Fruit fly (Drosophila melanogaster): ENCODE data around the gene Orc5.

Orc5 gene

dm6 chr2L:13833058-13833457, 3.4 kb downstream of the Orc5 start, which contains the start of the genes GatC, PolG2 and Polr2C (continued):
- peak; percentile 78; the same call in 2 of the 3 replicates for TF ChIP-seq mld (GFP tag; IDR thresholded peaks at IDR 0.05; ENCODE audit: partially characterized antibody)
- TF ChIP-seq dpn (GFP tag; optimal IDR thresholded peaks at IDR 0.05): peak; percentile 28 to 66
- TF ChIP-seq Awh (GFP tag; IDR thresholded peaks at IDR 0.05): no peak
- no peak for TF ChIP-seq CG10274 (GFP tag; optimal IDR thresholded peaks at IDR 0.05)
- TF ChIP-seq Myb (GFP tag; optimal IDR thresholded peaks at IDR 0.05): peak; percentile 49
- no peak for TF ChIP-seq CG12769 (tag; optimal IDR thresholded peaks at IDR 0.05)
- peak; percentile 48; the same call in 1 of the 2 replicates for TF ChIP-seq Ada2b (GFP tag; IDR thresholded peaks at IDR 0.05)
- TF ChIP-seq inv (GFP tag; IDR thresholded peaks at IDR 0.05; ENCODE audit: partially characterized antibody): peak; percentile 72
- TF ChIP-seq sqz (GFP tag; optimal IDR thresholded peaks at IDR 0.05): no peak
- no peak for TF ChIP-seq gce (GFP tag; IDR thresholded peaks at IDR 0.05)
- peak; percentile 45 for TF ChIP-seq CG8924 (tag; optimal IDR thresholded peaks at IDR 0.05)
- peak in 1 of 2 experiments; percentile 37 for TF ChIP-seq crp (GFP tag; optimal IDR thresholded peaks at IDR 0.05)
- TF ChIP-seq ham (GFP tag; IDR thresholded peaks at IDR 0.05): no peak
- peak; percentile 76 for TF ChIP-seq CG14860 (GFP tag; IDR thresholded peaks at IDR 0.05; ENCODE audit: partially characterized antibody)
- peak; percentile 43; the same call in 1 of the 2 replicates for TF ChIP-seq CG14014 (GFP tag; IDR thresholded peaks at IDR 0.05)
- TF ChIP-seq dmrt99B (tag; optimal IDR thresholded peaks at IDR 0.05): no peak
- TF ChIP-seq pb (GFP tag; optimal IDR thresholded peaks at IDR 0.05): no peak
- no peak for TF ChIP-seq ind (GFP tag; optimal IDR thresholded peaks at IDR 0.05)
- TF ChIP-seq CG8765 (GFP tag; IDR thresholded peaks at IDR 0.05): no peak
- TF ChIP-seq tll (GFP tag; optimal IDR thresholded peaks at IDR 0.05): no peak
- peak; percentile 81 for TF ChIP-seq knrl (GFP tag; IDR thresholded peaks at IDR 0.05; ENCODE audit: partially characterized antibody)
- TF ChIP-seq gro (GFP tag; optimal IDR thresholded peaks at IDR 0.05): peak; percentile 13
- peak; percentile 77 for TF ChIP-seq BEAF-32 (GFP tag; optimal IDR thresholded peaks at IDR 0.05)
- peak; percentile 82 for TF ChIP-seq Bgb (GFP tag; IDR thresholded peaks at IDR 0.05; ENCODE audit: partially characterized antibody)
- TF ChIP-seq Kr (GFP tag; optimal IDR thresholded peaks at IDR 0.05): peak; percentile 83
- TF ChIP-seq CG4707 (GFP tag; optimal IDR thresholded peaks at IDR 0.05): no peak
- 0 out of 2 replicates have a peak, but pooled peaks have one; percentile 4 for TF ChIP-seq bowl (GFP tag; IDR thresholded peaks at IDR 0.05)
- TF ChIP-seq CG33557 (GFP tag; optimal IDR thresholded peaks at IDR 0.05): no peak
- peak; percentile 28 for TF ChIP-seq Bdp1 (GFP tag; optimal IDR thresholded peaks at IDR 0.05)
- no peak for TF ChIP-seq Deaf1 (tag; optimal IDR thresholded peaks at IDR 0.05)
- TF ChIP-seq bsh (GFP tag; optimal IDR thresholded peaks at IDR 0.05): peak in 1 of 2 experiments; percentile 23
- TF ChIP-seq Hey (tag; optimal IDR thresholded peaks at IDR 0.05): no peak
- TF ChIP-seq abd-A (tag; optimal IDR thresholded peaks at IDR 0.05): no peak
- no peak for TF ChIP-seq jigr1 (GFP tag; IDR thresholded peaks at IDR 0.05)
- TF ChIP-seq twi (tag; optimal IDR thresholded peaks at IDR 0.05): peak; percentile 34
- no peak for TF ChIP-seq CG1233 (GFP tag; optimal IDR thresholded peaks at IDR 0.05)
- TF ChIP-seq Mad (GFP tag; optimal IDR thresholded peaks at IDR 0.05): no peak
- peak; percentile 67 for TF ChIP-seq CG10366 (GFP tag; IDR thresholded peaks at IDR 0.05)
- TF ChIP-seq so (GFP tag; IDR thresholded peaks at IDR 0.05): no peak
- peak; percentile 81 for TF ChIP-seq nerfin-2 (GFP tag; IDR thresholded peaks at IDR 0.05; ENCODE audit: partially characterized antibody)
- TF ChIP-seq CG1602 (GFP tag; optimal IDR thresholded peaks at IDR 0.05): peak; percentile 15
- no peak for TF ChIP-seq Hr51 (GFP tag; optimal IDR thresholded peaks at IDR 0.05)
- TF ChIP-seq E2f1 (GFP tag; IDR thresholded peaks at IDR 0.05): no peak
- no peak for TF ChIP-seq Hr78 (GFP tag; optimal IDR thresholded peaks at IDR 0.05)
- TF ChIP-seq CG16813 (GFP tag; IDR thresholded peaks at IDR 0.05; ENCODE audit: partially characterized antibody): peak; percentile 78
- TF ChIP-seq da (GFP tag; optimal IDR thresholded peaks at IDR 0.05): peak; percentile 49
- TF ChIP-seq CG11398 (GFP tag; optimal IDR thresholded peaks at IDR 0.05): no peak
- TF ChIP-seq Ptx1 (GFP tag; IDR thresholded peaks at IDR 0.05): peak; percentile 60
- peak; percentile 79 for TF ChIP-seq hbn (GFP tag; IDR thresholded peaks at IDR 0.05; ENCODE audit: partially characterized antibody)

Data from whole organism, embryonic.